Worm (Caenorhabditis elegans) whole organism, midembryonic: ENCODE results near the gene nish-1.

ENCODE experiments used
- T22C8.4 ChIP-seq: fragments of 200-800 bp; sonication (Bioruptor generic); IDR thresholded peaks from 2 replicates; pipeline ENCODE4 v1.3.6; 2022; ENCODE audit warnings: missing genetic modification characterization, missing compliant biosample characterization
- cog-1 ChIP-seq: sonication (generic microtip); optimal IDR thresholded peaks from 2 replicates; lab custom pipeline; 2016; ENCODE audit warnings: missing genetic modification characterization, missing compliant biosample characterization
- flt-1 ChIP-seq: fragments of 200-800 bp; sonication (Bioruptor generic); IDR thresholded peaks from 2 replicates; pipeline ENCODE4 v1.3.6; 2022; ENCODE audit warnings: missing genetic modification characterization, missing compliant biosample characterization
- klf-2 ChIP-seq: fragments of 200-800 bp; sonication (Bioruptor generic); conservative IDR thresholded peaks from 2 replicates; pipeline ENCODE4 v1.3.6; 2022; ENCODE audit warnings: missing genetic modification reagents, missing genetic modification characterization, missing compliant biosample characterization
- med-1 ChIP-seq: sonication (generic microtip); optimal IDR thresholded peaks from 2 replicates; lab custom pipeline; 2017; ENCODE audit warnings: missing genetic modification characterization, mild to moderate bottlenecking, missing compliant biosample characterization, antibody characterized with exemption, missing genetic modification reagents; ENCODE audit not compliant: insufficient read depth
- ref-1 ChIP-seq: fragments of 200-800 bp; sonication (Bioruptor generic); conservative IDR thresholded peaks from 2 replicates; pipeline ENCODE4 v1.3.6; 2022; ENCODE audit warnings: missing genetic modification reagents, missing genetic modification characterization, missing compliant biosample characterization
- tab-1 ChIP-seq: fragments of 200-800 bp; sonication (Bioruptor generic); IDR thresholded peaks from 2 replicates; pipeline ENCODE4 v1.3.6; 2022; ENCODE audit warnings: missing genetic modification characterization, missing compliant biosample characterization
- ztf-23 ChIP-seq: fragments of 200-800 bp; sonication (Bioruptor generic); IDR thresholded peaks from 2 replicates; pipeline ENCODE4 v1.3.6; 2022; ENCODE audit warnings: missing genetic modification reagents, missing genetic modification characterization, missing compliant biosample characterization
- ztf-29 ChIP-seq: fragments of 200-800 bp; sonication (Bioruptor generic); IDR thresholded peaks from 2 replicates; pipeline ENCODE4 v1.3.6; 2022; ENCODE audit warnings: missing genetic modification reagents, missing genetic modification characterization, missing compliant biosample characterization

nish-1 gene

DNA sequence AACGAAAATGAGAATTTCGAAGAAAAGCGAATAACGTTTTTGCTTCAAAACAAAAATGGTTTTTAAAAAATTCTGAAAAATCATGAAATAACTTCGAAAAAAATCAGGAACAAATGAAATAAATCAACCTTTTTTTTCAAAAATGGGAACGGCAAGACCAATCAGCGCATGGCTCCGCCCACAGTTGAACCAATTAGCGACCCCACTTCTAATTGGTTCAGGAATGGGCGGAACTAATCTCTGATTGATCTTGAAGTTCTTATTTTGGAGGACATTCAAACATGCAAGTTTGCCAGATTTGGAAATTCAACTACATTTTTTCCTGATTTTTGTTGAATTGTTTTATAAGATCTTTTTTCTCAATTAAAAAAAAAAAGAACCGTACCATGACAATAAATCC is 8.2 kb upstream of the nish-1 start:
- TF ChIP-seq ztf-23 (no peak), ztf-29 (no peak), klf-2 (GFP tag; lab: Robert Waterston, UW) (no peak), tab-1 (GFP tag; lab: Robert Waterston, UW) (no peak), flt-1 (GFP tag; lab: Robert Waterston, UW) (no peak), ref-1 (no peak), T22C8.4 (no peak), med-1 (GFP tag; lab: Kevin White, UChicago) (no peak), cog-1 (tag; lab: Kevin White, UChicago) (no peak)

DNA sequence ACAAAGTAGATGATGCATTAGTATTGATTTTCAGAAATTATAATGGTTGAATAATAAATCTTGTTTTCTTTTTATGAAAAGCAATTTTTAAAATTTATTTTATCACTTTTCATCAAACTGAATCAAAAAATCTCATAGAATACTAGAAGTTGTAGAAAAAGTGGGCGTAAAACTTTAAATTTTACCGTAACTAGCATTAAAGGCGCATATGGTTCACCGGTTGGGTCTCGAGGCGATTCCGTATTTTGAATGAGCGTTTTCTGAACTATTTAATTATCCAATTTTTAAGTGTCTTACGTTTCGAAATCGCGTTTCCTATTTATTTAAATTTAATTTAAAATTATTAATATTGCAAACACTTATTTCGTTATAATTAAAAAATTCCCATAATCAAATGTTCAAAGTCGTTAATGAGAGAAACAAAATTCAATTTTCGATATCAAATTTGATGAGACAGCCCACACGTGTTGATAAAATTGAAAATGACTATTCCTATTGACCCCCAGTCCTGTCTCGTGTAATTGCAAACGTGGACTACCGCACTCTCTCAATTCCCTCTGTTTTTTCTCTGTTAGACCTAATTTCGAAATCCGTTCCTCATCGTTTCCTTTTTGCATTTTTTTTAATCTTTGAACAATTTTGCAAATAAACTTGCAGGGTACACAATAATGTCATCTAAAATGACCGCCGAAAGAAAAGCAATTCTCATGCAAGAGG is 5.7 kb upstream of the nish-1 start, which contains the start of the genes T11G6.2 and hars-1:
T11G6.2 (minus strand) TSS at position 197 of the 717 bp plus-strand sequence.
hars-1 (plus strand) TSS at position 658 of the 717 bp plus-strand sequence.
- TF ChIP-seq med-1 (GFP tag; lab: Kevin White, UChicago) (no peak), tab-1 (GFP tag; lab: Robert Waterston, UW) (no peak), T22C8.4 (no peak), ztf-23 (no peak), klf-2 (GFP tag; lab: Robert Waterston, UW) (no peak), flt-1 (GFP tag; lab: Robert Waterston, UW) (no peak), ref-1 (no peak), cog-1 (tag; lab: Kevin White, UChicago) (no peak), ztf-29 (no peak)

DNA sequence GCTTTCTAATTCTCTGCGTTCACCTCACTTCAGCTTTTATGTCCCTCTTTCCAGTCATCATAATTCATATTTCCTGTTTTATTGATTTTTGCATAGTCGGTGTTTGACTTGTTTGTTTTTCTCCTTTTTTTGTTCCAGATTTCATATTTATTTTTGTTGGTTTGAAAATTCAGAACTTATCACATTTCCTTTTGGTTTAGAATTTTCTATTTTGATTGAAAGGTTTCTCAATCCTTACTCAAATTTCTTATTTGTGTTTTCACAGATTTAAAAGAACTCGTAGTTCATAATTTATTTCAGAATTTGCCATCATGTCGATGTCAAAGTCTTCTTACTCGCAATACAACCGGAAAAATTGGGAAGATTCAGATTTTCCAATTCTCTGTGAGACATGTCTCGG is 3.0 kb upstream of the nish-1 start, which contains the start of gene rbm-22:
rbm-22 (plus strand) TSS at position 301 of the 400 bp plus-strand sequence.
- TF ChIP-seq klf-2 (GFP tag; lab: Robert Waterston, UW): no peak
- TF ChIP-seq T22C8.4: peak; percentile 56; the same call in 1 of the 2 replicates

DNA sequence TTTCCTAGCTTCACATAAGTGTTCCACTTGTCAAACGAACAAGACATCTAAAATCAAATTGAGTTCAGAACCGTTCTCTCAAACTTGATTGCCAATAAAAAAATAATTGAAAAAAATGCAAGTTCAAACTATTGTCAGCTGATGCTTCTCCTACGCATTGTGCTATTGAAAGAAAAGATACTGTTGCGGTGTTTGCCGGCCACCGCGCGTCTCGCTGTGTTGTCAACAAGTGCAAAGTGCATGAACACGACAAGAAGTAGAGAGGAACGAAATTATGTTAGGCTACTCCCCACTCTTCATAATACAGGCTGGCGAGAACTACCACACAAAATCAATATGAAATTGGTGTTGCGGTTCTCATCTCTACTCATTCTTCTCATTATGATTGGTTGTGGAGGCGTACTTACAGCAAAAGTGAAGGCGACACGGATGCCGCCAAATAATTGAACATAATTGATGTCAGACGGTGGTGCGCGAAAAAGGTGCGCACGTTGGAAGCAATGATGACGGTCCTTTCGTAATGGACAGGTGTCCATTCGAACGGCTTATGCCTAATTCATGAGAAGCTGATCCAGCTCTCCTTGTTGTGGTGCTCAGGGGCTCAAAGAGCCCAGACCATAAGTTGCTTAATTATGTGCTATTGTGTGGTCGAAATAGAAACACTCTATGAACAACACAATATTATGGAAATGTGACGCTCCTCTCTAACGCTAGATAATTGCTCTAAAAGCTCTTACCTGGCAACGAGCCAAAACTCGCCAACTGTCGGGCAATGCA is 3.4 kb downstream of the nish-1 start:
- TF ChIP-seq ztf-29 (peak; percentile 67; the same call in 1 of the 2 replicates), tab-1 (GFP tag; lab: Robert Waterston, UW) (0 out of 2 replicates have a peak, but pooled peaks have one; percentile 4), flt-1 (GFP tag; lab: Robert Waterston, UW) (no peak)

DNA sequence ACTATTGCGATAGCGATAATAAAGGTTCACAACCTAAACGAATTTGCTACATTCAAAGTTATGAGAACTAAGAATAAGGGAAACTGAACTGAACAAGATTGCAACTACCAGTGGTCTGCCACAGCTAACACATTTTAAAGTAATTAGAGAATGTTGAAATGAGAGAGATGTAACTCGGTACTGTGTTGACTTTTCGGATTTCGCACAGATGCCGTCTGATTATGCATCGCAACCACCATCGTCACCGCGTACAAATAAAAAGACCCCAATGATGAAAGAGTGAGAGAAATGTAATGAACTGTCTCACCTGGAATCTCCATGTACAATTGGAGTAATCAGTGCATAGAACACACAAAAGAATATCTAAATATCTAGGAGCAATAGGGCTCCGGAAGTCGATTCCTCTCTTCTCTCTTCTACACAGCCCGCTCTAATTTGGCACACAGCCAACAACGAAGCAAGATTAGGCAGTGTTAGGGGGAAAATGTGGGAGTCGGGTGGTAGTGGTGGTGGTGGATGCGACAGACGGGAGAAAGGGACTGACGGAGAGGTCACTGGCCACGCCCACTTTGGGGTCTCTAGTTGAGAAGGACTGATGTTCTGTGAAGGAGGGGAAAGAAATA is 4.6 kb downstream of the nish-1 start, which contains the start of gene F13E9.11:
F13E9.11 (minus strand) TSS at position 507 of the 623 bp plus-strand sequence.
- TF ChIP-seq flt-1 (GFP tag; lab: Robert Waterston, UW): 0 out of 2 replicates have a peak, but pooled peaks have one; percentile 50
- TF ChIP-seq ztf-23: peak; percentile 18; the same call in 1 of the 2 replicates
- TF ChIP-seq tab-1 (GFP tag; lab: Robert Waterston, UW): peak; percentile 51; the same call in 1 of the 2 replicates
- TF ChIP-seq ref-1: no peak
- TF ChIP-seq ztf-29: no peak

DNA sequence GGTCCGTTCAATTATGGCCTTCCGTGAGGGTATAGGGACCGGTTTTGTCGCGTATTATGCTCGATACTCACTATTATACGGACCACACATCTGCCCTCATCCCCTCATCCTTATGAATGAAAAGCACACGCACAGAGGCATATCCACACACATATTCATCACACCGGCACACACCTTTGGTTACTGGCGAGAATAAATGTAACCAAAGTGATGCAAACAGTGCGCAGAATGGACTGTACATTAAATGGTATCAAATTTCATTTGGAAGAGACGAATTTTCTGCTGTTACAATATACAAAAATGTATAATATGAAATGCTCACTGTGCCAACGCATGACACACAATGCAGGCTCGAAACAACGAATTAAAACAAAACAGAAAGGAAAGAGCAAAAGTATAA is 5.5 kb downstream of the nish-1 start:
- TF ChIP-seq tab-1 (GFP tag; lab: Robert Waterston, UW) (0 out of 2 replicates have a peak, but pooled peaks have one; percentile 65), ztf-29 (no peak)

DNA sequence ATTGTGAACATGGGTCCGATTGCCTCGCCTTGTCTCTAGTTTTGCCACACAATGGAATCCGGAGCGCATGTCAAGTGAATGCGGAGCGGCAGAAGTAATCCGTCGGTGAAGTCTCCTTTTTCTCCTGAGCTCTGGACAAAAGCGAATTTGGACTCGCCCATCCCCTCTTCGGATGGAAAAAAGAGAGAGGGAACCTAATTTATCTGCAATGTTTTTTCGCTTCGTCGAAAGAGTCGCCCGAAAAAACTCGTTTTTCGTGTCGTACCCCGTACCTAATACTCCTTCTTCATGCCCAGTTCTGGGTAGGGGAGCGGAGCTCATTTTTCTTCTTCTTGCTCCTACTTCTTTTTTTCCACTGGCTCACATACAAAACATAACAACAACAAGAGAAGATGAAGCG is 6.0 kb downstream of the nish-1 start:
- no peak for TF ChIP-seq med-1 (GFP tag; lab: Kevin White, UChicago)
- TF ChIP-seq flt-1 (GFP tag; lab: Robert Waterston, UW): 0 out of 2 replicates have a peak, but pooled peaks have one; percentile 4
- TF ChIP-seq cog-1 (tag; lab: Kevin White, UChicago): no peak

DNA sequence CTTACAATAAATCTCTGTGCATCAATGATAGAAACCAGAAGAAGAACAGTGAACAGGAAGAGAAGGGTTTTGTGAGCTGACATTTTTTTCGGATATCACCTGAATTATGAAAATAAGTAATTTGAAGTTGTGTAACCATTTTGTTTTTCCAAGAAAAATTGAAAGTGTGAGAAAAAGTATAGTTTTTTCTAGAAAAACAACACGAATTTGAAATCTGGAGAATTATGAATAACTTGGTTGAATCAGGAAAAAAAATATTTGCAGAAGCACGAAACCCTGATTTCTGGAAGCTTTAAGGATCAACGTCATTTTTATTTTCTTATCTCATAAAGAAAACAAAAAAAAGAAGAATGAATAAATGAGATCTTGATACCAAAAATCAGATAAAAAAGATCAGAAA is 10.4 kb downstream of the nish-1 start, which contains the start of gene F13E9.12:
F13E9.12 (minus strand) TSS at position 101 of the 400 bp plus-strand sequence.
- no peak for TF ChIP-seq med-1 (GFP tag; lab: Kevin White, UChicago)

DNA sequence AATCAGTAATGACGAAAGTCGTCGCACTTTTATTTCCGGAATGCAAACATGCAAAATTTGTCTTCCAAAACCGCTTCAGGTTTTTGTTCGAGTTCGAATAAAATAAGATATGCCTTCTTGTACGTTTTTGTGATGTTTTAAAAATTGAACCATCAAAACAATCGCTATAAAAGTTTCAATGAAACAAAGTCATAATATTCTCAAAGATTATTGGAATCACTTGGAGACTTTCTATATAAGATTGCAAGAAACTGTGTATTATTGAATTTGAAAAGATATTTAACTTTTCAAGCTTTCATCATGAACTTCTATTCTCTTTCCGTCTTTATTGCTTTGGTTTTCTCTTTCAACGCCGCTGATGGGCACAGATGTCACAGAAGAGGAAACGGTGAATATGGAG is 12.7 kb downstream of the nish-1 start, which contains the start of gene fipr-14:
fipr-14 (plus strand) TSS at position 301 of the 400 bp plus-strand sequence.
- TF ChIP-seq flt-1 (GFP tag; lab: Robert Waterston, UW): no peak
- no peak for TF ChIP-seq T22C8.4
- TF ChIP-seq ztf-23: no peak
- TF ChIP-seq ref-1: no peak
- no peak for TF ChIP-seq tab-1 (GFP tag; lab: Robert Waterston, UW)
- no peak for TF ChIP-seq ztf-29
- no peak for TF ChIP-seq cog-1 (tag; lab: Kevin White, UChicago)
- no peak for TF ChIP-seq klf-2 (GFP tag; lab: Robert Waterston, UW)
- TF ChIP-seq med-1 (GFP tag; lab: Kevin White, UChicago): no peak

DNA sequence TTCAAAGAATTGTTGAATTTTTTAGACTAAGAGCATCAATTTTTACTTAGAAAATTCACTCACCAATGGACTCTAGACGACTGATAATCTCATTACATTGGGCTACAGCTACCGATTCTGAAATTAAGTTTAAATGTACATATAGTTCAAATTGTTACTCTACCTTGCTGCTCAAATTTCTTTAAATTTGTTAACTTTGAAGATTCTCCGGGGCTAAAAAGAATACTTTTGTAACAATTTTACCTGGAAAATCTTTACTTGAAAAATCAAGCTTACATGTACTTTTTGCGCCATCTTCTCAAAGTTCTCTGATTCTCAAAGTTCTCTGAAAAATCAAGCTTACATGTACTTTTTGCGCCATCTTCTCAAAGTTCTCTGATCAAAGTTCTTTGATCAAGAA is 15.4 kb downstream of the nish-1 start, which contains the start of gene sdz-13:
sdz-13 (minus strand) TSS at position 101 of the 400 bp plus-strand sequence.
- no peak for TF ChIP-seq ztf-23
- no peak for TF ChIP-seq med-1 (GFP tag; lab: Kevin White, UChicago)
- TF ChIP-seq cog-1 (tag; lab: Kevin White, UChicago): no peak
- TF ChIP-seq flt-1 (GFP tag; lab: Robert Waterston, UW): no peak
- no peak for TF ChIP-seq tab-1 (GFP tag; lab: Robert Waterston, UW)
- no peak for TF ChIP-seq klf-2 (GFP tag; lab: Robert Waterston, UW)
- no peak for TF ChIP-seq ztf-29
- TF ChIP-seq T22C8.4: no peak
- TF ChIP-seq ref-1: no peak
